Fruit fly (Drosophila melanogaster) whole organism, wandering third instar larva: ENCODE results near the gene CG7387.

Experiments used
- CG9705 ChIP-seq: fragments of 200-800 bp; sonication (Bioruptor generic); optimal IDR thresholded peaks from 2 replicates; lab custom pipeline; 2018; ENCODE audit warnings: missing biosample characterization, mild to moderate bottlenecking, missing genetic modification characterization
- Hr78 ChIP-seq: fragments of >200 bp; optimal IDR thresholded peaks from 2 replicates; lab custom pipeline; 2017; ENCODE audit warnings: missing biosample characterization, missing genetic modification characterization
- OdsH ChIP-seq: fragments of 200-800 bp; sonication (Bioruptor generic); optimal IDR thresholded peaks from 2 replicates; lab custom pipeline; 2016; ENCODE audit warnings: missing biosample characterization, mild to moderate bottlenecking, missing genetic modification characterization
- dmrt93B ChIP-seq: fragments of 200-800 bp; sonication (Bioruptor generic); optimal IDR thresholded peaks from 2 replicates; lab custom pipeline; 2018; ENCODE audit warnings: missing biosample characterization, mild to moderate bottlenecking, missing genetic modification characterization
- lola ChIP-seq: fragments of >200 bp; optimal IDR thresholded peaks from 2 replicates; lab custom pipeline; 2017; ENCODE audit warnings: missing biosample characterization, missing genetic modification characterization
- pan ChIP-seq: fragments of >200 bp; optimal IDR thresholded peaks from 2 replicates; lab custom pipeline; 2017
- psq ChIP-seq: fragments of 200-800 bp; sonication (Bioruptor generic); optimal IDR thresholded peaks from 3 replicates; lab custom pipeline; 2017; ENCODE audit warnings: missing biosample characterization, mild to moderate bottlenecking, missing genetic modification characterization, moderate library complexity
- rgr ChIP-seq: fragments of 200-800 bp; sonication (Bioruptor generic); optimal IDR thresholded peaks from 3 replicates; lab custom pipeline; 2016; ENCODE audit warnings: missing biosample characterization, mild to moderate bottlenecking, missing genetic modification characterization
- sv ChIP-seq: fragments of 200-800 bp; sonication (Bioruptor generic); optimal IDR thresholded peaks from 3 replicates; lab custom pipeline; 2016; ENCODE audit warnings: missing biosample characterization, missing genetic modification characterization
- usp ChIP-seq: fragments of >200 bp; optimal IDR thresholded peaks from 2 replicates; lab custom pipeline; 2017; ENCODE audit warnings: missing biosample characterization, missing genetic modification characterization

DNA sequence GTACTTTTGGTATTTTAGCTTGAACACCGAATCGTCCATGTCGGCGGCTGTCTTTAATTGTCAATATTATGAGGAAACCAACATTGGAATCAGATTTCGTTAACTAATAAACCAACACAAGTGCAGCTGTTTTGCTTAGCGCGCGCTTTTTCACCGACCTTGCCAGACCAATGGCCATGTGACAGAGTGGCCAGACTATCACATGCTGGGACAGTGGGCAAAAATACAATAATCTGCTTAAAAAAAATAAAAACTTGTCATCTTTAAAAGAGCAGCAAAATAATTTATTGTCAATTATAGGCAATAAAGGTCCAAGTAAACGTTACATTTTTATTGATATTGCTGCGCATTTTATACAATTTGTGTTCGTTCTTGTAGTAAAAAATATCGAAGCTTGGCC lies 17.1 kb downstream of the CG7387 start, which contains the start of gene RecQ4:
- TF ChIP-seq Hr78 (GFP tag; lab: Kevin White, UChicago) (no peak), CG9705 (GFP tag; lab: Kevin White, UChicago) (no peak), pan (lab: Kevin White, UChicago) (no peak), sv (GFP tag; lab: Kevin White, UChicago) (no peak), lola (no peak), psq (no peak), OdsH (no peak), usp (no peak), dmrt93B (GFP tag; lab: Kevin White, UChicago) (no peak), rgr (GFP tag; lab: Kevin White, UChicago) (peak; percentile 14)
